Worm (Caenorhabditis elegans): ENCODE measurements around the gene rde-4.

The rde-4 gene

DNA sequence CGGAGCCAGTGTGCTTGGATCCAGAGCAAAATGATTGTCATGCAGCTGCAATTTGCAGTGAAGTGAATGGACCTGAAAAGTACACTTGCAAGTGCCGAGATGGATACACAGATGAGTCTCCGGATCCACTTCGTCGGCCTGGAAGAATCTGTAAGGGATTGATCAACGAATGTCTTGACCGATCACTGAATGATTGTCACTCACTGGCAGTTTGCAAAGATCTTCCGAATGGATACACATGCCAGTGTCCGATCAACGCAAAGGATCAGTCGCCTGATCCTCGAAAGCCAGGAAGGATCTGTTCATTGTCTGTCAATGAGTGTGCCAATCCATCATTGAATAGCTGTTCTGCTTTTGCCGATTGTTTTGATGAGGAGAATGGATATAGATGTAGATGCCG, 39.0 kb downstream of the rde-4 start:
- TF ChIP-seq elt-2 (tag; optimal IDR thresholded peaks at IDR 0.05): no peak
- no peak for TF ChIP-seq skn-1 (tag; optimal IDR thresholded peaks at IDR 0.05)
- TF ChIP-seq fkh-2 (tag; optimal IDR thresholded peaks at IDR 0.05): no peak

DNA sequence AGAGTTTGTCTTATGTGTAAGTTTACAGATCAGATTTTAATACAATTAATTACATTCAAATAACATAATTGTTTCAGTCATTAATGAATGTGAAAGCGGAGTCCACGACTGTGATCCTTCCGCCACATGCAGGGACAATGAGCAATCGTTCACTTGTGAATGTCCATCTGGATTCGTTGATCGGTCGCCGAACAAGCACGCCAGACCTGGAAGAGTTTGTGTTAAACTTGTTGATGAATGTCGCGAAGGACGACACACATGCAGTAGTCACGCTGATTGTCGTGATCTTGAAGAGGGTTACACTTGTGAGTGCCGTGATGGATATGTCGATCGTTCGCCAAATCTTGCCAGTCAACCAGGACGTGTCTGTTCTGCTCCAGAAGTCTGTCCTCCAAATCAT, 39.9 kb downstream of the rde-4 start:
- TF ChIP-seq aly-2 (tag; optimal IDR thresholded peaks at IDR 0.05) (no peak), lin-39 (tag; optimal IDR thresholded peaks at IDR 0.05) (no peak), egl-27 (tag; optimal IDR thresholded peaks at IDR 0.05) (no peak), nhr-11 (tag; optimal IDR thresholded peaks at IDR 0.05) (no peak), hmg-11 (tag; optimal IDR thresholded peaks at IDR 0.05) (no peak), eor-1 (tag; optimal IDR thresholded peaks at IDR 0.05) (no peak), nhr-28 (tag; optimal IDR thresholded peaks at IDR 0.05) (no peak), fkh-2 (tag; optimal IDR thresholded peaks at IDR 0.05) (no peak), ceh-28 (tag; optimal IDR thresholded peaks at IDR 0.05) (no peak), unc-62 (GFP tag; optimal IDR thresholded peaks at IDR 0.05) (no peak), mml-1 (tag; optimal IDR thresholded peaks at IDR 0.05) (no peak)

ce11 chrIII:10178023-10178422, 40.4 kb downstream of the rde-4 start:
- no peak for TF ChIP-seq nhr-28 (tag; optimal IDR thresholded peaks at IDR 0.05)
- no peak for TF ChIP-seq pha-4 (tag; optimal IDR thresholded peaks at IDR 0.05)
- TF ChIP-seq pqm-1 (tag; optimal IDR thresholded peaks at IDR 0.05): no peak
- no peak for TF ChIP-seq nfya-1 (tag; optimal IDR thresholded peaks at IDR 0.05; ENCODE audit: insufficient read depth)
- TF ChIP-seq elt-3 (tag; optimal IDR thresholded peaks at IDR 0.05): no peak
- no peak for TF ChIP-seq unc-39 (tag; optimal IDR thresholded peaks at IDR 0.05)
- TF ChIP-seq aly-2 (tag; optimal IDR thresholded peaks at IDR 0.05): no peak
- no peak for TF ChIP-seq sea-2 (GFP tag; optimal IDR thresholded peaks at IDR 0.05)
- no peak for TF ChIP-seq nhr-237 (tag; optimal IDR thresholded peaks at IDR 0.05)
- TF ChIP-seq nhr-12 (tag; optimal IDR thresholded peaks at IDR 0.05): no peak
- no peak for TF ChIP-seq nhr-77 (tag; optimal IDR thresholded peaks at IDR 0.05)

DNA sequence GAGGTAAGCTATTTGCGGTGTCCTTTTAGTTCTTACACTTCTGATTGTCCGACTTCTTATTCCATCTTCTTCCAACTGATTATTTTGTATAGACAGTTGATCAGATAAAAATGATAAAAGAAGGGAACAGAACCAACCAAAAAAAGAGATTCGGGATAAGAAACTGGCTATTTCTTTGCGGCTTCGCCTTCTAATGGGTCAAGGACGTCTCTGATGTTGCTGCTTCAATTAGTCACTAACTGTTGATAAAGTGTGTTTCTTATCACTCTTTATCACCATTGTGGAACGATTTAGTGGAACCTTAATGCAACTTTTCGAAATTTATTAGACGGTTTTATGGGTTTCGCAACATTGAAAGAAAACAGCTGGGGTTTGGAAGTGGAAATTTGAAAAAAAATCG, 48.2 kb downstream of the rde-4 start:
- no peak for TF ChIP-seq mml-1 (tag; optimal IDR thresholded peaks at IDR 0.05)
- no peak for TF ChIP-seq fkh-10 (GFP tag; optimal IDR thresholded peaks at IDR 0.05)
- no peak for TF ChIP-seq lin-39 (tag; optimal IDR thresholded peaks at IDR 0.05)
- TF ChIP-seq nhr-25 (tag; optimal IDR thresholded peaks at IDR 0.05): peak; percentile 66
- no peak for TF ChIP-seq nhr-11 (tag; optimal IDR thresholded peaks at IDR 0.05)
- no peak for TF ChIP-seq nhr-237 (tag; optimal IDR thresholded peaks at IDR 0.05)
- no peak for TF ChIP-seq unc-62 (GFP tag; optimal IDR thresholded peaks at IDR 0.05)
- no peak for TF ChIP-seq nhr-76 (tag; optimal IDR thresholded peaks at IDR 0.05)
- TF ChIP-seq lsy-12 (tag; optimal IDR thresholded peaks at IDR 0.05): no peak
- no peak for TF ChIP-seq fkh-2 (tag; optimal IDR thresholded peaks at IDR 0.05)
- TF ChIP-seq pha-4 (tag; optimal IDR thresholded peaks at IDR 0.05): no peak
- peak in 2 of 3 experiments; percentile 56 to 95 for TF ChIP-seq elt-3 (tag; optimal IDR thresholded peaks at IDR 0.05)
- no peak for TF ChIP-seq ztf-11 (tag; optimal IDR thresholded peaks at IDR 0.05)
- no peak for TF ChIP-seq elt-2 (tag; optimal IDR thresholded peaks at IDR 0.05)
- TF ChIP-seq eor-1 (tag; optimal IDR thresholded peaks at IDR 0.05): no peak
- TF ChIP-seq nhr-77 (tag; optimal IDR thresholded peaks at IDR 0.05): no peak
- no peak for TF ChIP-seq egl-5 (tag; optimal IDR thresholded peaks at IDR 0.05)
- TF ChIP-seq nhr-23 (tag; optimal IDR thresholded peaks at IDR 0.05): peak; percentile 81
- TF ChIP-seq unc-39 (tag; optimal IDR thresholded peaks at IDR 0.05): no peak
- TF ChIP-seq daf-12 (tag; optimal IDR thresholded peaks at IDR 0.05): no peak
- no peak for TF ChIP-seq hmg-11 (tag; optimal IDR thresholded peaks at IDR 0.05)

Data from whole organism, L3 larva.